Fruit fly (Drosophila melanogaster): Measurements from ENCODE around the gene CG7824.

The CG7824 gene

dm6 chr3R:29859763-29860162, 1.0 kb upstream of the CG7824 start (continued):
- TF ChIP-seq Smox (GFP tag; optimal IDR thresholded peaks at IDR 0.05) = no peak
- TF ChIP-seq lz (GFP tag; optimal IDR thresholded peaks at IDR 0.05) = peak; percentile 38
- peak; percentile 33 for TF ChIP-seq CG3032 (tag; optimal IDR thresholded peaks at IDR 0.05)
- no peak for TF ChIP-seq vri (GFP tag; optimal IDR thresholded peaks at IDR 0.05)
- TF ChIP-seq CG6792 (GFP tag; optimal IDR thresholded peaks at IDR 0.05) = peak; percentile 30
- TF ChIP-seq ss (GFP tag; optimal IDR thresholded peaks at IDR 0.05) = no peak
- TF ChIP-seq fd59A (GFP tag; optimal IDR thresholded peaks at IDR 0.05) = no peak
- TF ChIP-seq fd85E (GFP tag; optimal IDR thresholded peaks at IDR 0.05) = no peak
- no peak for TF ChIP-seq spab (GFP tag; optimal IDR thresholded peaks at IDR 0.05)
- TF ChIP-seq Met (GFP tag; optimal IDR thresholded peaks at IDR 0.05) = no peak
- no peak for TF ChIP-seq topi (GFP tag; optimal IDR thresholded peaks at IDR 0.05)
- peak; percentile 12 for TF ChIP-seq Sox15 (GFP tag; optimal IDR thresholded peaks at IDR 0.05)
- TF ChIP-seq net (GFP tag; optimal IDR thresholded peaks at IDR 0.05) = no peak
- no peak for TF ChIP-seq Hr38 (GFP tag; optimal IDR thresholded peaks at IDR 0.05)
- TF ChIP-seq CG8319 (GFP tag; optimal IDR thresholded peaks at IDR 0.05) = no peak
- no peak for TF ChIP-seq CG11294 (GFP tag; IDR thresholded peaks at IDR 0.05)
- no peak for TF ChIP-seq CG1621 (tag; optimal IDR thresholded peaks at IDR 0.05)
- TF ChIP-seq Eip93F (GFP tag; optimal IDR thresholded peaks at IDR 0.05) = no peak
- no peak for TF ChIP-seq CG11902 (GFP tag; optimal IDR thresholded peaks at IDR 0.05)
- no peak for TF ChIP-seq CG32006 (GFP tag; optimal IDR thresholded peaks at IDR 0.05)
- no peak for TF ChIP-seq Ets96B (tag; optimal IDR thresholded peaks at IDR 0.05)
- TF ChIP-seq OdsH (GFP tag; optimal IDR thresholded peaks at IDR 0.05) = no peak
- no peak for TF ChIP-seq CG16779 (tag; optimal IDR thresholded peaks at IDR 0.05)

dm6 chr3R:29857228-29857627, 1.5 kb downstream of the CG7824 start, which contains the start of gene dgt1:
Gene dgt1 (minus strand): TSS chr3R:29857491.
- TF ChIP-seq CG1621 (tag; optimal IDR thresholded peaks at IDR 0.05) (no peak), CG6854 (GFP tag; optimal IDR thresholded peaks at IDR 0.05) (peak; percentile 7)

DNA sequence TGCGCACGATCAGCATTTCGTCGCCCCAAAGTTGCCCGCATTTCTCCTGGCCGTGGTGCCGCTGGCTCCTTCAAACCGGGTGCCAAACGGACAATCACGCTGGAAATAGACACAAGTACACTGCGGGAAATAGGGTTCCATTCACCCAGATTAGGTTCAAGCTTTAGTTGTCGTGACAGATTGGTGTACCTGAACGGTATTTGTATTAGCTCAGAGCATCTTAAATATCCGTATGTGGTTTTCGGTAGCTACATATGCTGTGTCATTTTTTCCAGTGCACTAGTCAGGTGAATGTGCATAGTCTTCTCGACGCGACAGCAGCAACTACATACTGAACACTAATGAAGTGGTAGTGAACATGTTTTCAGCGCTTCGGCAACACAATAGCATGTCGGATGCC, 11.6 kb downstream of the CG7824 start:
- peak; percentile 88 for TF ChIP-seq CG4318 (GFP tag; optimal IDR thresholded peaks at IDR 0.05)
- peak; percentile 61 for TF ChIP-seq fd59A (GFP tag; optimal IDR thresholded peaks at IDR 0.05)
- peak; percentile 64 for TF ChIP-seq Ets96B (tag; optimal IDR thresholded peaks at IDR 0.05)
- peak; percentile 86 for TF ChIP-seq dac (GFP tag; optimal IDR thresholded peaks at IDR 0.05)
- TF ChIP-seq CG6276 (GFP tag; optimal IDR thresholded peaks at IDR 0.05) = no peak
- TF ChIP-seq Hr39 (GFP tag; optimal IDR thresholded peaks at IDR 0.05) = no peak
- no peak for TF ChIP-seq Ets21C (GFP tag; optimal IDR thresholded peaks at IDR 0.05)
- TF ChIP-seq lz (GFP tag; optimal IDR thresholded peaks at IDR 0.05) = no peak
- no peak for TF ChIP-seq fkh (GFP tag; optimal IDR thresholded peaks at IDR 0.05)
- TF ChIP-seq CG3919 (GFP tag; optimal IDR thresholded peaks at IDR 0.05) = no peak
- TF ChIP-seq CG6854 (GFP tag; optimal IDR thresholded peaks at IDR 0.05) = no peak
- peak; percentile 5 for TF ChIP-seq CG11762 (GFP tag; optimal IDR thresholded peaks at IDR 0.05; ENCODE audit: insufficient read depth)
- peak; percentile 91 for TF ChIP-seq eg (GFP tag; IDR thresholded peaks at IDR 0.05)
- TF ChIP-seq CG7368 (GFP tag; optimal IDR thresholded peaks at IDR 0.05) = peak; percentile 38
- no peak for TF ChIP-seq OdsH (GFP tag; optimal IDR thresholded peaks at IDR 0.05)
- peak; percentile 10 for TF ChIP-seq CG8632 (GFP tag; optimal IDR thresholded peaks at IDR 0.05)
- peak; percentile 67 for TF ChIP-seq CG3032 (tag; optimal IDR thresholded peaks at IDR 0.05)
- TF ChIP-seq CG10669 (GFP tag; optimal IDR thresholded peaks at IDR 0.05) = no peak
- TF ChIP-seq CG32006 (GFP tag; optimal IDR thresholded peaks at IDR 0.05) = peak; percentile 94
- TF ChIP-seq cyc (GFP tag; optimal IDR thresholded peaks at IDR 0.05) = no peak
- no peak for TF ChIP-seq CG34406 (GFP tag; optimal IDR thresholded peaks at IDR 0.05)
- TF ChIP-seq Sox14 (GFP tag; optimal IDR thresholded peaks at IDR 0.05) = no peak
- TF ChIP-seq salr (GFP tag; optimal IDR thresholded peaks at IDR 0.05) = peak in 1 of 2 experiments; percentile 65
- peak; percentile 93 for TF ChIP-seq Hr4 (GFP tag; optimal IDR thresholded peaks at IDR 0.05)
- TF ChIP-seq esn (GFP tag; optimal IDR thresholded peaks at IDR 0.05) = no peak
- no peak for TF ChIP-seq CG6792 (GFP tag; optimal IDR thresholded peaks at IDR 0.05)
- no peak for TF ChIP-seq acj6 (GFP tag; optimal IDR thresholded peaks at IDR 0.05)
- TF ChIP-seq net (GFP tag; optimal IDR thresholded peaks at IDR 0.05) = no peak
- no peak for TF ChIP-seq Blimp-1 (GFP tag; optimal IDR thresholded peaks at IDR 0.05)
- peak; percentile 92 for TF ChIP-seq CG15336 (GFP tag; IDR thresholded peaks at IDR 0.05)
- TF ChIP-seq CG16779 (tag; optimal IDR thresholded peaks at IDR 0.05) = peak; percentile 9
- peak; percentile 91 for TF ChIP-seq CG8119 (GFP tag; IDR thresholded peaks at IDR 0.05)
- peak; percentile 3 for TF ChIP-seq Sox15 (GFP tag; optimal IDR thresholded peaks at IDR 0.05)
- no peak for TF ChIP-seq CG9139 (GFP tag; optimal IDR thresholded peaks at IDR 0.05)
- TF ChIP-seq CG6163 (GFP tag; IDR thresholded peaks at IDR 0.05) = peak; percentile 91
